Fruit fly (Drosophila melanogaster) whole organism, embryonic: ENCODE data around the gene CG43954.

Experiments
- Bteb2 ChIP-seq: fragments of 200-800 bp; sonication (Bioruptor generic); optimal IDR thresholded peaks from 2 replicates; lab custom pipeline; 2016; ENCODE audit warnings: missing biosample characterization, missing genetic modification characterization
- CG10431 ChIP-seq: fragments of 200-800 bp; sonication (Bioruptor generic); optimal IDR thresholded peaks from 3 replicates; lab custom pipeline; 2018; ENCODE audit warnings: missing biosample characterization, mild to moderate bottlenecking, missing genetic modification characterization
- CG11398 ChIP-seq: fragments of 200-800 bp; sonication (Bioruptor generic); optimal IDR thresholded peaks from 2 replicates; lab custom pipeline; 2016; ENCODE audit warnings: missing biosample characterization, missing genetic modification characterization
- CG11560 ChIP-seq: fragments of 200-800 bp; sonication (Bioruptor generic); IDR thresholded peaks from 3 replicates; pipeline ENCODE4 v1.3.6; 2022; ENCODE audit warnings: missing biosample characterization, missing genetic modification characterization
- CG11723 ChIP-seq: fragments of 200-800 bp; sonication (Bioruptor generic); optimal IDR thresholded peaks from 2 replicates; lab custom pipeline; 2017; ENCODE audit warnings: missing biosample characterization, mild to moderate bottlenecking, missing genetic modification characterization
- CG12155 ChIP-seq: fragments of 200-800 bp; sonication (Bioruptor generic); optimal IDR thresholded peaks from 3 replicates; lab custom pipeline; 2016; ENCODE audit warnings: missing biosample characterization, missing genetic modification characterization
- CG12942 ChIP-seq: fragments of 200-800 bp; sonication (Bioruptor generic); optimal IDR thresholded peaks from 3 replicates; lab custom pipeline; 2016; ENCODE audit warnings: missing biosample characterization, missing genetic modification characterization
- CG13624 ChIP-seq: fragments of 200-800 bp; sonication (Bioruptor generic); optimal IDR thresholded peaks from 2 replicates; lab custom pipeline; 2016; ENCODE audit warnings: missing biosample characterization, missing genetic modification characterization
- CG13775 ChIP-seq: fragments of 200-800 bp; sonication (Bioruptor generic); optimal IDR thresholded peaks from 3 replicates; lab custom pipeline; 2017; ENCODE audit warnings: missing biosample characterization, mild to moderate bottlenecking, missing genetic modification characterization
- CG14441 ChIP-seq: fragments of 200-800 bp; sonication (Bioruptor generic); IDR thresholded peaks from 2 replicates; pipeline ENCODE4 v1.3.6; 2022; ENCODE audit warnings: missing biosample characterization, missing genetic modification characterization
- CG14667 ChIP-seq: fragments of 200-800 bp; sonication (Bioruptor generic); IDR thresholded peaks from 2 replicates; pipeline ENCODE4 v1.3.6; 2022; ENCODE audit warnings: missing biosample characterization, missing genetic modification characterization
- CG15011 ChIP-seq: fragments of 200-800 bp; sonication (Bioruptor generic); optimal IDR thresholded peaks from 3 replicates; lab custom pipeline; 2018; ENCODE audit warnings: missing biosample characterization, mild to moderate bottlenecking, missing genetic modification characterization
- CG15073 ChIP-seq: fragments of 200-800 bp; sonication (Bioruptor generic); optimal IDR thresholded peaks from 2 replicates; lab custom pipeline; 2016; ENCODE audit warnings: missing biosample characterization, missing genetic modification characterization
- CG18599 ChIP-seq: fragments of 200-800 bp; sonication (Bioruptor generic); optimal IDR thresholded peaks from 3 replicates; lab custom pipeline; 2017; ENCODE audit warnings: missing biosample characterization, missing genetic modification characterization, mild to moderate bottlenecking, moderate library complexity, missing genetic modification reagents
- CG18619 ChIP-seq: fragments of 200-800 bp; sonication (Bioruptor generic); optimal IDR thresholded peaks from 3 replicates; lab custom pipeline; 2017; ENCODE audit warnings: missing biosample characterization, mild to moderate bottlenecking, missing genetic modification characterization
- CG2199 ChIP-seq: fragments of 200-800 bp; sonication (Bioruptor generic); IDR thresholded peaks from 3 replicates; pipeline ENCODE4 v1.3.6; 2022; ENCODE audit warnings: missing biosample characterization, missing genetic modification characterization
- CG2875 ChIP-seq: fragments of 200-800 bp; sonication (Bioruptor generic); optimal IDR thresholded peaks from 2 replicates; lab custom pipeline; 2017; ENCODE audit warnings: missing biosample characterization, mild to moderate bottlenecking, missing genetic modification characterization, missing genetic modification reagents
- CG32767 ChIP-seq: fragments of 200-800 bp; sonication (Bioruptor generic); IDR thresholded peaks from 2 replicates; pipeline ENCODE4 v1.3.6; 2022; ENCODE audit warnings: missing biosample characterization, missing genetic modification characterization
- CG3838 ChIP-seq: fragments of 200-800 bp; sonication (Bioruptor generic); optimal IDR thresholded peaks from 3 replicates; lab custom pipeline; 2016; ENCODE audit warnings: missing biosample characterization, missing genetic modification characterization
- CG3995 ChIP-seq: fragments of 200-800 bp; sonication (Bioruptor generic); optimal IDR thresholded peaks from 3 replicates; lab custom pipeline; 2016; ENCODE audit warnings: missing biosample characterization, missing genetic modification characterization
- CG6254 ChIP-seq: fragments of 200-800 bp; sonication (Bioruptor generic); optimal IDR thresholded peaks from 3 replicates; lab custom pipeline; 2017; ENCODE audit warnings: mild to moderate bottlenecking, missing biosample characterization, missing genetic modification reagents, missing genetic modification characterization
- CG6683 ChIP-seq: fragments of 200-800 bp; sonication (Bioruptor generic); optimal IDR thresholded peaks from 2 replicates; lab custom pipeline; 2017; ENCODE audit warnings: missing biosample characterization, mild to moderate bottlenecking, missing genetic modification characterization, missing genetic modification reagents
- CG6765 ChIP-seq: fragments of 200-800 bp; sonication (Bioruptor generic); optimal IDR thresholded peaks from 3 replicates; lab custom pipeline; 2017; ENCODE audit warnings: missing biosample characterization, mild to moderate bottlenecking, missing genetic modification characterization
- CG8281 ChIP-seq: fragments of 200-800 bp; sonication (Bioruptor generic); optimal IDR thresholded peaks from 2 replicates; lab custom pipeline; 2018; ENCODE audit warnings: missing biosample characterization, mild to moderate bottlenecking, missing genetic modification characterization, moderate library complexity
- CG8290 ChIP-seq, 3 experiments: fragments of 200-800 bp; sonication (Bioruptor generic); optimal IDR thresholded peaks; 2 replicates each; lab custom pipeline; 2016 to 2019; ENCODE audit warnings: missing biosample characterization in 3 of 3, missing genetic modification characterization in 3 of 3, mild to moderate bottlenecking in 2 of 3, moderate library complexity in 1 of 3
- CG8388 ChIP-seq: fragments of 200-800 bp; sonication (Bioruptor generic); optimal IDR thresholded peaks from 2 replicates; lab custom pipeline; 2019; ENCODE audit warnings: missing biosample characterization, mild to moderate bottlenecking, missing genetic modification characterization, moderate library complexity
- Chrac-16 ChIP-seq: fragments of 200-800 bp; sonication (Bioruptor generic); optimal IDR thresholded peaks from 3 replicates; lab custom pipeline; 2016; ENCODE audit warnings: missing biosample characterization, missing genetic modification characterization
- CrebB ChIP-seq: fragments of 200-800 bp; sonication (Bioruptor generic); optimal IDR thresholded peaks from 3 replicates; lab custom pipeline; 2018; ENCODE audit warnings: missing biosample characterization, mild to moderate bottlenecking, missing genetic modification characterization
- GATAe ChIP-seq: fragments of 200-800 bp; sonication (Bioruptor generic); conservative IDR thresholded peaks from 2 replicates; pipeline ENCODE4 v1.3.6; 2022; ENCODE audit warnings: missing biosample characterization, missing genetic modification characterization
- Hand ChIP-seq: fragments of 200-800 bp; sonication (Bioruptor generic); optimal IDR thresholded peaks from 2 replicates; lab custom pipeline; 2017; ENCODE audit warnings: mild to moderate bottlenecking, missing biosample characterization, missing genetic modification reagents, missing genetic modification characterization
- Kr ChIP-seq: fragments of 200-800 bp; sonication (Bioruptor generic); optimal IDR thresholded peaks from 2 replicates; lab custom pipeline; 2017; ENCODE audit warnings: missing biosample characterization, mild to moderate bottlenecking, missing genetic modification characterization
- NFAT ChIP-seq: fragments of 200-800 bp; sonication (Bioruptor generic); IDR thresholded peaks from 2 replicates; pipeline ENCODE4 v1.3.6; 2022; ENCODE audit warnings: missing biosample characterization, missing genetic modification characterization
- NK7.1 ChIP-seq: fragments of 200-800 bp; sonication (Bioruptor generic); optimal IDR thresholded peaks from 3 replicates; lab custom pipeline; 2016; ENCODE audit warnings: missing biosample characterization, missing genetic modification characterization
- Nf-YA ChIP-seq: fragments of 200-800 bp; sonication (Bioruptor generic); IDR thresholded peaks from 2 replicates; pipeline ENCODE4 v1.3.6; 2022; ENCODE audit warnings: missing biosample characterization, missing genetic modification characterization
- PHDP ChIP-seq: fragments of 200-800 bp; sonication (Bioruptor generic); optimal IDR thresholded peaks from 3 replicates; lab custom pipeline; 2018; ENCODE audit warnings: missing biosample characterization, mild to moderate bottlenecking, missing genetic modification characterization, moderate library complexity
- croc ChIP-seq: fragments of 200-800 bp; sonication (Bioruptor generic); conservative IDR thresholded peaks from 3 replicates; pipeline ENCODE4 v1.3.6; 2022; ENCODE audit warnings: missing biosample characterization, missing genetic modification characterization
- disco-r ChIP-seq: fragments of 200-800 bp; sonication (Bioruptor generic); optimal IDR thresholded peaks from 2 replicates; lab custom pipeline; 2016; ENCODE audit warnings: missing biosample characterization, missing genetic modification characterization
- dmrt11E ChIP-seq: fragments of 200-800 bp; sonication (Bioruptor generic); optimal IDR thresholded peaks from 3 replicates; lab custom pipeline; 2018; ENCODE audit warnings: missing biosample characterization, mild to moderate bottlenecking, missing genetic modification characterization, moderate library complexity
- ems ChIP-seq: fragments of 200-800 bp; sonication (Bioruptor generic); optimal IDR thresholded peaks from 3 replicates; lab custom pipeline; 2016; ENCODE audit warnings: missing biosample characterization, missing genetic modification characterization
- eve ChIP-seq, 2 experiments: fragments of >200 bp; optimal IDR thresholded peaks; 2 replicates each; lab custom pipeline; 2017; ENCODE audit warnings: missing biosample characterization in 2 of 2, missing genetic modification characterization in 2 of 2
- fd102C ChIP-seq: fragments of 200-800 bp; sonication (Bioruptor generic); optimal IDR thresholded peaks from 2 replicates; lab custom pipeline; 2018; ENCODE audit warnings: missing biosample characterization, mild to moderate bottlenecking, missing genetic modification characterization, moderate library complexity
- h ChIP-seq: fragments of >200 bp; optimal IDR thresholded peaks from 2 replicates; lab custom pipeline; 2017
- hb ChIP-seq: fragments of 200-800 bp; sonication (Bioruptor generic); IDR thresholded peaks from 3 replicates; pipeline ENCODE4 v1.3.6; 2022; ENCODE audit warnings: missing biosample characterization, missing genetic modification characterization; ENCODE audit not compliant: partially characterized antibody
- nom ChIP-seq: fragments of 200-800 bp; sonication (Bioruptor generic); optimal IDR thresholded peaks from 2 replicates; lab custom pipeline; 2017; ENCODE audit warnings: missing biosample characterization, missing genetic modification characterization, mild to moderate bottlenecking, moderate library complexity, missing genetic modification reagents
- pan ChIP-seq, 4 experiments: fragments of >200 bp in 3 of 4; fragments of 200-800 bp in 1 of 4; sonication (Bioruptor generic) in 1 of 4; optimal IDR thresholded peaks in 3 of 4; IDR thresholded peaks in 1 of 4; 2 replicates each; pipeline versions ENCODE4 v1.3.6 to Lab custom; 2017 to 2022; ENCODE audit warnings: missing biosample characterization in 2 of 4, missing genetic modification characterization in 2 of 4, mixed read lengths in 1 of 4
- sd ChIP-seq: fragments of 200-800 bp; sonication (Bioruptor generic); optimal IDR thresholded peaks from 3 replicates; lab custom pipeline; 2018; ENCODE audit warnings: missing biosample characterization, mild to moderate bottlenecking, missing genetic modification characterization, moderate library complexity
- seq ChIP-seq: fragments of 200-800 bp; sonication (Bioruptor generic); IDR thresholded peaks from 2 replicates; pipeline ENCODE4 v1.3.6; 2022; ENCODE audit warnings: missing biosample characterization, missing genetic modification characterization
- so ChIP-seq: fragments of 200-800 bp; sonication (Bioruptor generic); IDR thresholded peaks from 3 replicates; pipeline ENCODE4 v1.3.6; 2022; ENCODE audit warnings: missing biosample characterization, missing genetic modification characterization
- tx ChIP-seq: fragments of 200-800 bp; sonication (Bioruptor generic); optimal IDR thresholded peaks from 2 replicates; lab custom pipeline; 2016; ENCODE audit warnings: missing biosample characterization, missing genetic modification characterization

CG43954 gene

DNA sequence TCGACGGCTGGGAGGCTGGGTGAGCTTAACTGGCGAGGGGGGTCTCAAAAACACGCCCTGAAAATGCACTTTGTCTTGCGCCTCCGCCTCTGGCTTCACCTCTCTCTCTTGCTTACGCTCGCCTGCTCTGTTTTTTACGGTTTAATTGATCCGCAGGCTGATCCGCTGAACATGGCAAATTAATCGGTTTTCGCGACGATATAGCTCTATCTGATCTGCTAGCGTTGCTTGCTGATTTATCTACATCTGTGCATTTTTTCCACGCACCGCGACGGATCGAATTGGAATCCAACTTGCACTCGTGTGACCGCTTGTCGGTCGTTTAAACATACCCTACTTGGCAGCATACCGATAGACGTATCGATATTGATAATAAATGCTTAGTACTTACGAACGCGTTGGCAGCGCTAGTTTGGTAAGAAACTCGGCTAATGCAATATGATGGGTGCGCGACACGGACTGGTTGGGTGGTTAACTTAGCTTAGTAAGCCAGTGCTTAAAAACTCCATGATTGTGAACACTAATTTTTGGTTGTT is 63.8 kb downstream of the CG43954 start, which contains the start of gene Abl (continued):
- TF ChIP-seq CG11560 (tag; lab: Robert Waterston, UW) = peak; percentile 70; the same call in 2 of the 3 replicates
- TF ChIP-seq dmrt11E = no peak
- no peak for TF ChIP-seq CG15073 (GFP tag; lab: Kevin White, UChicago)
- TF ChIP-seq Chrac-16 (GFP tag; lab: Kevin White, UChicago) = peak; percentile 61
- peak; percentile 19; the same call in 2 of the 3 replicates for TF ChIP-seq croc (GFP tag; lab: Robert Waterston, UW)
- no peak for TF ChIP-seq CG10431 (GFP tag; lab: Kevin White, UChicago)
- peak; percentile 43; the same call in 1 of the 2 replicates for TF ChIP-seq CG32767
- no peak for TF ChIP-seq Nf-YA (GFP tag; lab: Robert Waterston, UW)
- peak; percentile 70 for TF ChIP-seq nom (GFP tag; lab: Kevin White, UChicago)
- no peak for TF ChIP-seq pan (optimal IDR thresholded peaks at IDR 0.05; lab: Kevin White, UChicago)
- peak in 1 of 2 experiments; percentile 37 for TF ChIP-seq pan (GFP tag; optimal IDR thresholded peaks at IDR 0.05 in 1 of 2, IDR thresholded peaks at IDR 0.05 in 1 of 2)
- no peak for TF ChIP-seq CG11723 (GFP tag; lab: Kevin White, UChicago)
- peak; percentile 20 for TF ChIP-seq CG2875 (GFP tag; lab: Kevin White, UChicago)
- TF ChIP-seq CG6683 (GFP tag; lab: Kevin White, UChicago) = peak; percentile 34
- TF ChIP-seq so (GFP tag; lab: Robert Waterston, UW) = peak; percentile 46; the same call in 2 of the 3 replicates
- TF ChIP-seq seq = peak; percentile 53; the same call in 1 of the 2 replicates
- TF ChIP-seq h (lab: Kevin White, UChicago) = no peak
- peak; percentile 33 for TF ChIP-seq CG6765 (GFP tag; lab: Kevin White, UChicago)
- peak; percentile 54; the same call in 1 of the 3 replicates for TF ChIP-seq CG2199 (GFP tag; lab: Robert Waterston, UW)
- peak; percentile 86 for TF ChIP-seq CG8290 (GFP tag; optimal IDR thresholded peaks at IDR 0.05; lab: Kevin White, UChicago)
- peak; percentile 11 to 97 for TF ChIP-seq CG8290 (tag; optimal IDR thresholded peaks at IDR 0.05; lab: Kevin White, UChicago)
- peak; percentile 39 for TF ChIP-seq PHDP (tag; lab: Kevin White, UChicago)
- TF ChIP-seq CG8388 (GFP tag; lab: Kevin White, UChicago) = no peak
- TF ChIP-seq Hand (GFP tag; lab: Kevin White, UChicago) = no peak
- TF ChIP-seq sd (tag; lab: Kevin White, UChicago) = peak; percentile 91
- TF ChIP-seq CG3838 = no peak
- TF ChIP-seq eve (GFP tag; optimal IDR thresholded peaks at IDR 0.05; lab: Kevin White, UChicago) = no peak
- peak; percentile 60 for TF ChIP-seq NK7.1 (GFP tag; lab: Kevin White, UChicago)
- TF ChIP-seq CG13624 (GFP tag; lab: Kevin White, UChicago) = peak; percentile 88
- peak; percentile 22 for TF ChIP-seq CG11398 (GFP tag; lab: Kevin White, UChicago)
- peak; percentile 72 for TF ChIP-seq ems (GFP tag; lab: Kevin White, UChicago)
- peak; percentile 51 for TF ChIP-seq CG12942 (GFP tag; lab: Kevin White, UChicago)
- no peak for TF ChIP-seq CG18619 (GFP tag; lab: Kevin White, UChicago)
- TF ChIP-seq CG18599 (GFP tag; lab: Kevin White, UChicago) = peak; percentile 78
- TF ChIP-seq NFAT = peak; percentile 59; the same call in 1 of the 2 replicates
- TF ChIP-seq GATAe (GFP tag; lab: Robert Waterston, UW) = no peak
- TF ChIP-seq CG14667 (GFP tag; lab: Robert Waterston, UW) = no peak
- no peak for TF ChIP-seq CG8281 (tag; lab: Kevin White, UChicago)
- peak; percentile 28 for TF ChIP-seq CG3995 (GFP tag; lab: Kevin White, UChicago)
- TF ChIP-seq CrebB (tag; lab: Kevin White, UChicago) = peak; percentile 78
- TF ChIP-seq hb = 0 out of 3 replicates have a peak, but pooled peaks have one; percentile 54
- no peak for TF ChIP-seq fd102C
- TF ChIP-seq Kr (GFP tag; lab: Kevin White, UChicago) = no peak
- peak; percentile 16 for TF ChIP-seq disco-r (GFP tag; lab: Kevin White, UChicago)
- TF ChIP-seq CG12155 (GFP tag; lab: Kevin White, UChicago) = peak; percentile 78
- no peak for TF ChIP-seq CG15011 (GFP tag; lab: Kevin White, UChicago)
- TF ChIP-seq tx (GFP tag; lab: Kevin White, UChicago) = peak; percentile 68
- TF ChIP-seq CG14441 (GFP tag; lab: Robert Waterston, UW) = 0 out of 2 replicates have a peak, but pooled peaks have one; percentile 20
- TF ChIP-seq CG6254 (GFP tag; lab: Kevin White, UChicago) = no peak
- no peak for TF ChIP-seq CG13775 (GFP tag; lab: Kevin White, UChicago)
- peak; percentile 73 for TF ChIP-seq Bteb2 (GFP tag; lab: Kevin White, UChicago)
